Fruit fly (Drosophila melanogaster): Measurements from ENCODE around the gene mge.
A peak's percentile ranks its signal among the peaks of the same experiment; 100 is the strongest.

Gene mge

DNA sequence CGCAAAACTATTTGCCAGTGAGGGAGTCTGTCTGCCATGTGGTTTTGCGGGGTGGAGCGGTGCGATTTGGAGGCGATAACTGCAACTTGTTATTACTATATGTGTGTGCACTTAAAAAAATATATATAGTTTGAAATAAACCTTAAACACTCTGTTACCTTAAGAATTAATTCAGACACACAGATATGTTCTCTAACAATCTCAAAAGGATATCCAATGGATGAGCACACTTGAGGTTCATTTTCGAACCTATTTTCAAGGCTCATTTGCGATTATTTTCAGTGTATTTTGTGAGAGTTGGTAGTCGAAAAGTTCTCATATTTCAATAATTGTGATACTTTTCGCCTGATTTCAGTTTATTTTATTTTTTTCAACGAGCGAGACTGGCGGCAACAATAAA is 27.7 kb downstream of the mge start (continued):
- TF ChIP-seq Adf1 (GFP tag; IDR thresholded peaks at IDR 0.05) = no peak
- TF ChIP-seq caup (GFP tag; optimal IDR thresholded peaks at IDR 0.05; ENCODE audit: severe bottlenecking) = no peak
- TF ChIP-seq sima (GFP tag; optimal IDR thresholded peaks at IDR 0.05) = no peak
- peak; percentile 17 for TF ChIP-seq CG15696 (tag; optimal IDR thresholded peaks at IDR 0.05)
- TF ChIP-seq gem (tag; optimal IDR thresholded peaks at IDR 0.05) = peak; percentile 38
- TF ChIP-seq CG17612 (GFP tag; IDR thresholded peaks at IDR 0.05) = no peak
- TF ChIP-seq CG13775 (GFP tag; optimal IDR thresholded peaks at IDR 0.05) = peak; percentile 6
- no peak for TF ChIP-seq Doc2 (GFP tag; IDR thresholded peaks at IDR 0.05)
- TF ChIP-seq dimm (GFP tag; IDR thresholded peaks at IDR 0.05) = no peak
- TF ChIP-seq CG34422 (GFP tag; IDR thresholded peaks at IDR 0.05) = no peak
- no peak for TF ChIP-seq CG9437 (GFP tag; optimal IDR thresholded peaks at IDR 0.05)
- TF ChIP-seq pnt (GFP tag; optimal IDR thresholded peaks at IDR 0.05) = no peak
- no peak for TF ChIP-seq hkb (optimal IDR thresholded peaks at IDR 0.05)
- TF ChIP-seq hkb (GFP tag; IDR thresholded peaks at IDR 0.05) = no peak
- no peak for TF ChIP-seq CG31441 (GFP tag; IDR thresholded peaks at IDR 0.05)
- TF ChIP-seq ro (GFP tag; IDR thresholded peaks at IDR 0.05) = no peak
- TF ChIP-seq CG3995 (GFP tag; optimal IDR thresholded peaks at IDR 0.05) = no peak
- TF ChIP-seq CG32772 (GFP tag; IDR thresholded peaks at IDR 0.05) = no peak
- TF ChIP-seq fu2 (GFP tag; optimal IDR thresholded peaks at IDR 0.05) = no peak
- no peak for TF ChIP-seq CG3163 (GFP tag; optimal IDR thresholded peaks at IDR 0.05)
- TF ChIP-seq onecut (GFP tag; IDR thresholded peaks at IDR 0.05) = no peak
- no peak for TF ChIP-seq pan (optimal IDR thresholded peaks at IDR 0.05)
- TF ChIP-seq pan (GFP tag; optimal IDR thresholded peaks at IDR 0.05 in 1 of 2, IDR thresholded peaks at IDR 0.05 in 1 of 2) = no peak
- TF ChIP-seq Hsf (GFP tag; optimal IDR thresholded peaks at IDR 0.05) = peak; percentile 5
- TF ChIP-seq Xrp1 (GFP tag; IDR thresholded peaks at IDR 0.05) = peak; percentile 49; the same call in 1 of the 2 replicates
- TF ChIP-seq CG3726 (GFP tag; IDR thresholded peaks at IDR 0.05) = no peak
- TF ChIP-seq danr (GFP tag; IDR thresholded peaks at IDR 0.05) = no peak
- TF ChIP-seq CG12071 (GFP tag; optimal IDR thresholded peaks at IDR 0.05) = no peak
- no peak for TF ChIP-seq HLH4C (GFP tag; IDR thresholded peaks at IDR 0.05; ENCODE audit: partially characterized antibody)
- TF ChIP-seq CG14014 (GFP tag; IDR thresholded peaks at IDR 0.05) = no peak
- TF ChIP-seq ham (GFP tag; IDR thresholded peaks at IDR 0.05) = no peak
- TF ChIP-seq Doc3 (GFP tag; IDR thresholded peaks at IDR 0.05; ENCODE audit: partially characterized antibody) = no peak
- TF ChIP-seq CG43689 (GFP tag; IDR thresholded peaks at IDR 0.05) = no peak
- no peak for TF ChIP-seq Nf-YA (GFP tag; IDR thresholded peaks at IDR 0.05)
- no peak for TF ChIP-seq Hmx (GFP tag; optimal IDR thresholded peaks at IDR 0.05)
- TF ChIP-seq CG6175 (GFP tag; IDR thresholded peaks at IDR 0.05) = no peak
- TF ChIP-seq Chrac-16 (GFP tag; optimal IDR thresholded peaks at IDR 0.05) = peak; percentile 11
- TF ChIP-seq YL-1 (GFP tag; optimal IDR thresholded peaks at IDR 0.05) = no peak
- no peak for TF ChIP-seq CG3838 (GFP tag; optimal IDR thresholded peaks at IDR 0.05)
- TF ChIP-seq CkIIα-i1 (GFP tag; IDR thresholded peaks at IDR 0.05) = no peak
- peak; percentile 40 for TF ChIP-seq phol (tag; optimal IDR thresholded peaks at IDR 0.05)
- no peak for TF ChIP-seq sqz (GFP tag; optimal IDR thresholded peaks at IDR 0.05)
- no peak for TF ChIP-seq CG5180 (GFP tag; optimal IDR thresholded peaks at IDR 0.05)
- no peak for TF ChIP-seq HLH54F (GFP tag; optimal IDR thresholded peaks at IDR 0.05)
- no peak for TF ChIP-seq mam (GFP tag; optimal IDR thresholded peaks at IDR 0.05)
- no peak for TF ChIP-seq fd102C (GFP tag; optimal IDR thresholded peaks at IDR 0.05)
- no peak for TF ChIP-seq E2f2 (GFP tag; IDR thresholded peaks at IDR 0.05)
- no peak for TF ChIP-seq cad (GFP tag; optimal IDR thresholded peaks at IDR 0.05)
- TF ChIP-seq Optix (GFP tag; IDR thresholded peaks at IDR 0.05) = no peak
- no peak for TF ChIP-seq CG4328 (GFP tag; optimal IDR thresholded peaks at IDR 0.05)
- no peak for TF ChIP-seq CG11247 (GFP tag; IDR thresholded peaks at IDR 0.05)
- TF ChIP-seq eve (GFP tag; optimal IDR thresholded peaks at IDR 0.05) = no peak
- no peak for TF ChIP-seq pho (GFP tag; optimal IDR thresholded peaks at IDR 0.05)

All from whole organism, embryonic.